Fruit fly (Drosophila melanogaster) whole organism, prepupa: ENCODE data around the gene CG31103.

ENCODE experiments used
- Blimp-1 ChIP-seq: fragments of 200-800 bp; sonication (Bioruptor generic); optimal IDR thresholded peaks from 3 replicates; lab custom pipeline; 2017; ENCODE audit warnings: missing biosample characterization, missing genetic modification characterization, mild to moderate bottlenecking, moderate library complexity, missing genetic modification reagents
- CG10669 ChIP-seq: fragments of 200-800 bp; sonication (Bioruptor generic); optimal IDR thresholded peaks from 3 replicates; lab custom pipeline; 2018; ENCODE audit warnings: missing biosample characterization, mild to moderate bottlenecking, missing genetic modification characterization, moderate library complexity
- CG16779 ChIP-seq: fragments of 200-800 bp; sonication (Bioruptor generic); optimal IDR thresholded peaks from 3 replicates; lab custom pipeline; 2017; ENCODE audit warnings: missing biosample characterization, mild to moderate bottlenecking, missing genetic modification characterization
- CG34406 ChIP-seq: fragments of 200-800 bp; sonication (Bioruptor generic); optimal IDR thresholded peaks from 3 replicates; lab custom pipeline; 2016; ENCODE audit warnings: missing biosample characterization, missing genetic modification characterization
- CG3919 ChIP-seq: fragments of 200-800 bp; sonication (Bioruptor generic); optimal IDR thresholded peaks from 3 replicates; lab custom pipeline; 2016; ENCODE audit warnings: missing biosample characterization, missing genetic modification characterization
- CG6163 ChIP-seq: fragments of 200-800 bp; sonication (Bioruptor generic); IDR thresholded peaks from 3 replicates; pipeline ENCODE4 v1.3.6; 2022; ENCODE audit warnings: missing biosample characterization, missing genetic modification characterization
- CG6276 ChIP-seq: fragments of 200-800 bp; sonication (Bioruptor generic); optimal IDR thresholded peaks from 2 replicates; lab custom pipeline; 2017; ENCODE audit warnings: missing biosample characterization, mild to moderate bottlenecking, missing genetic modification characterization
- CG6792 ChIP-seq: fragments of 200-800 bp; sonication (Bioruptor generic); optimal IDR thresholded peaks from 3 replicates; lab custom pipeline; 2016; ENCODE audit warnings: missing biosample characterization, missing genetic modification characterization
- CG8319 ChIP-seq: fragments of 200-800 bp; sonication (Bioruptor generic); optimal IDR thresholded peaks from 3 replicates; lab custom pipeline; 2016; ENCODE audit warnings: missing biosample characterization, missing genetic modification characterization
- Met ChIP-seq: fragments of 200-800 bp; sonication (Bioruptor generic); optimal IDR thresholded peaks from 3 replicates; lab custom pipeline; 2016; ENCODE audit warnings: missing biosample characterization, missing genetic modification characterization
- Sox102F ChIP-seq: fragments of 200-800 bp; sonication (Bioruptor generic); optimal IDR thresholded peaks from 2 replicates; lab custom pipeline; 2016; ENCODE audit warnings: missing biosample characterization, mild to moderate bottlenecking, missing genetic modification characterization
- Sox15 ChIP-seq: fragments of 200-800 bp; sonication (Bioruptor generic); optimal IDR thresholded peaks from 3 replicates; lab custom pipeline; 2016; ENCODE audit warnings: missing biosample characterization, missing genetic modification characterization
- salr ChIP-seq, 2 experiments: fragments of 200-800 bp; sonication (Bioruptor generic); optimal IDR thresholded peaks; 3 replicates each; lab custom pipeline; 2016 to 2018; ENCODE audit warnings: missing biosample characterization in 2 of 2, missing genetic modification characterization in 2 of 2, mild to moderate bottlenecking in 1 of 2
- ss ChIP-seq, 2 experiments: fragments of 200-800 bp; sonication (Bioruptor generic); optimal IDR thresholded peaks; 2 replicates in 1 of 2; 3 replicates in 1 of 2; lab custom pipeline; 2017 to 2018; ENCODE audit warnings: mild to moderate bottlenecking in 2 of 2, missing biosample characterization in 2 of 2, missing genetic modification characterization in 2 of 2, moderate library complexity in 1 of 2

DNA sequence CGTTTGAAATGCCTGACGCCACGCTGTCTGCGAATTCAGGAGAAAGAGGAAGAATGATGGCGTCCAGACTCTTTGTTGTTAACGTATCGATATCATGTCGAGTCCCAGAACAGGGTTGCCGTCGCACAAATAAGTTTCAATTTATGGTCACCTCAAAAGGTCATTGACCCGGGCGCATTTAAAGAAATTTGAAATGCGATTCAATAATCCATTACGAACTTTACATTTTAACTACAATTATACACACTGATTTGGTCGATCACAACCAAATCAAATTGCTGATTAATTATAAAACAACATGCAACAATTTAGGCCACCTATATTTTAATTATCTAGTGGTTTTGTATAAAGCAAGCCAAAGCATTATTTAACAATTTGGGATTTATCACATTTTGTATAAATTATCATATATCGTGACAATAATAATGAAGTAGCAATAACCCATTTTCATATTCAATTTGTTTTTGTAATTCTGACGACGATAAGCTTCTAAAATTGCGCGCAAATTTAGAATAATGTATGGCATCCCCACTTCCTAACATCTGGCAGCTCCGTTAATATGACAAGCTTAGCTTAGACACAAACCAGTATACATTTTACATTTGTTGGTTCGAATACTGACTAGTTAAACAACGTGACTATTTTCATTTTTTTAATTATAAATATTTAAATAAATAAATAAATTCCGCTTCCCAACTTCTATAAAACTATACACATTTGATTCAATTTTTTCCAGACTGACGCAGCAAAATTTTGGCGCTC, 26.1 kb downstream of the CG31103 start, which contains the start of gene bam:
- TF ChIP-seq Blimp-1 (GFP tag; lab: Kevin White, UChicago) (no peak), Sox102F (no peak), CG10669 (GFP tag; lab: Kevin White, UChicago) (no peak), salr (GFP tag; optimal IDR thresholded peaks at IDR 0.05; lab: Kevin White, UChicago) (no peak), Met (GFP tag; lab: Kevin White, UChicago) (no peak), CG3919 (GFP tag; lab: Kevin White, UChicago) (no peak), CG6792 (GFP tag; lab: Kevin White, UChicago) (no peak), CG16779 (tag; lab: Kevin White, UChicago) (no peak), CG8319 (GFP tag; lab: Kevin White, UChicago) (no peak), CG6163 (no peak), Sox15 (GFP tag; lab: Kevin White, UChicago) (no peak), CG34406 (GFP tag; lab: Kevin White, UChicago) (no peak), ss (GFP tag; optimal IDR thresholded peaks at IDR 0.05; lab: Kevin White, UChicago) (no peak), CG6276 (GFP tag; lab: Kevin White, UChicago) (no peak)
